Fruit fly (Drosophila melanogaster) whole organism, wandering third instar larva: ENCODE data around the gene CG5282.
A peak's percentile ranks its signal among the peaks of the same experiment; 100 is the strongest.

Source experiments
- Abd-B ChIP-seq: fragments of >200 bp; optimal IDR thresholded peaks from 2 replicates; lab custom pipeline; 2017; ENCODE audit warnings: missing biosample characterization, missing genetic modification characterization
- CG32264 ChIP-seq: fragments of 200-800 bp; sonication (Bioruptor generic); optimal IDR thresholded peaks from 2 replicates; lab custom pipeline; 2016; ENCODE audit warnings: missing biosample characterization, missing genetic modification characterization
- CG9705 ChIP-seq: fragments of 200-800 bp; sonication (Bioruptor generic); optimal IDR thresholded peaks from 2 replicates; lab custom pipeline; 2018; ENCODE audit warnings: missing biosample characterization, mild to moderate bottlenecking, missing genetic modification characterization
- CrebA ChIP-seq: fragments of 200-800 bp; sonication (Bioruptor generic); optimal IDR thresholded peaks from 2 replicates; lab custom pipeline; 2016; ENCODE audit warnings: missing biosample characterization, mild to moderate bottlenecking, missing genetic modification characterization, borderline replicate concordance
- Dfd ChIP-seq: fragments of >200 bp; optimal IDR thresholded peaks from 2 replicates; lab custom pipeline; 2017; ENCODE audit warnings: missing biosample characterization, missing genetic modification characterization
- Dif ChIP-seq: fragments of 200-275, 200-300 bp; sonication (Bioruptor generic); optimal IDR thresholded peaks from 2 replicates; lab custom pipeline; 2018; ENCODE audit warnings: missing biosample characterization, missing genetic modification characterization; ENCODE audit not compliant: partially characterized antibody
- GATAd ChIP-seq: sonication (Bioruptor generic); optimal IDR thresholded peaks from 2 replicates; lab custom pipeline; 2016; ENCODE audit warnings: missing biosample characterization, missing genetic modification characterization
- HLH106 ChIP-seq: fragments of 200-800 bp; optimal IDR thresholded peaks from 3 replicates; lab custom pipeline; 2019; ENCODE audit warnings: missing biosample characterization, mild to moderate bottlenecking, missing genetic modification characterization, moderate library complexity
- Hnf4 ChIP-seq: fragments of 200-800 bp; sonication (Bioruptor generic); optimal IDR thresholded peaks from 2 replicates; lab custom pipeline; 2016; ENCODE audit warnings: missing biosample characterization, mild to moderate bottlenecking, missing genetic modification characterization
- Hr78 ChIP-seq: fragments of >200 bp; optimal IDR thresholded peaks from 2 replicates; lab custom pipeline; 2017; ENCODE audit warnings: missing biosample characterization, missing genetic modification characterization
- Hr83 ChIP-seq: fragments of 200-300 bp; sonication (Bioruptor generic); optimal IDR thresholded peaks from 2 replicates; lab custom pipeline; 2016; ENCODE audit warnings: missing biosample characterization, mild to moderate bottlenecking, missing genetic modification characterization, moderate library complexity; ENCODE audit not compliant: poor library complexity, severe bottlenecking
- Jra ChIP-seq: sonication (Bioruptor generic); optimal IDR thresholded peaks from 2 replicates; lab custom pipeline; 2016; ENCODE audit warnings: missing biosample characterization, missing genetic modification characterization
- Mio ChIP-seq: sonication (Bioruptor generic); optimal IDR thresholded peaks from 2 replicates; lab custom pipeline; 2016; ENCODE audit warnings: missing biosample characterization, missing genetic modification characterization
- Myc ChIP-seq: fragments of >200 bp; optimal IDR thresholded peaks from 2 replicates; lab custom pipeline; 2017
- N ChIP-seq: fragments of >200 bp; optimal IDR thresholded peaks from 2 replicates; lab custom pipeline; 2018; ENCODE audit warnings: missing biosample characterization, missing external identifiers, missing genetic modification characterization
- OdsH ChIP-seq: fragments of 200-800 bp; sonication (Bioruptor generic); optimal IDR thresholded peaks from 2 replicates; lab custom pipeline; 2016; ENCODE audit warnings: missing biosample characterization, mild to moderate bottlenecking, missing genetic modification characterization
- Rel ChIP-seq, 2 experiments: fragments of 200-800 bp; sonication (Bioruptor generic) in 1 of 2; optimal IDR thresholded peaks; 2 replicates in 1 of 2; 3 replicates in 1 of 2; lab custom pipeline; 2016 to 2019; ENCODE audit warnings: mild to moderate bottlenecking in 2 of 2, missing biosample characterization in 2 of 2, missing genetic modification characterization in 2 of 2, moderate library complexity in 1 of 2
- Sp1 ChIP-seq: fragments of 200-800 bp; sonication (Bioruptor generic); optimal IDR thresholded peaks from 3 replicates; lab custom pipeline; 2019; ENCODE audit warnings: missing biosample characterization, mild to moderate bottlenecking, missing genetic modification characterization, moderate library complexity
- Vsx2 ChIP-seq: fragments of 200-300, 225-300 bp; sonication (Bioruptor generic); optimal IDR thresholded peaks from 2 replicates; lab custom pipeline; 2018; ENCODE audit warnings: missing biosample characterization, missing genetic modification characterization; ENCODE audit not compliant: partially characterized antibody
- br ChIP-seq: fragments of 200-800 bp; sonication (Bioruptor generic); optimal IDR thresholded peaks from 2 replicates; lab custom pipeline; 2016; ENCODE audit warnings: missing biosample characterization, missing genetic modification characterization
- brk ChIP-seq: fragments of 200-800 bp; sonication (Bioruptor generic); optimal IDR thresholded peaks from 2 replicates; lab custom pipeline; 2016; ENCODE audit warnings: missing biosample characterization, mild to moderate bottlenecking, missing genetic modification characterization
- dl ChIP-seq, 2 experiments: fragments of 175-275, 200-275 bp in 1 of 2; fragments of 200-275 bp in 1 of 2; sonication (Bioruptor generic); optimal IDR thresholded peaks; lab custom pipeline; 2018; ENCODE audit warnings: mild to moderate bottlenecking in 2 of 2, missing biosample characterization in 2 of 2, missing genetic modification characterization in 2 of 2, moderate library complexity in 2 of 2; ENCODE audit not compliant: partially characterized antibody in 2 of 2, insufficient read depth in 1 of 2
- dmrt93B ChIP-seq: fragments of 200-800 bp; sonication (Bioruptor generic); optimal IDR thresholded peaks from 2 replicates; lab custom pipeline; 2018; ENCODE audit warnings: missing biosample characterization, mild to moderate bottlenecking, missing genetic modification characterization
- dsf ChIP-seq: sonication (Bioruptor generic); optimal IDR thresholded peaks from 2 replicates; lab custom pipeline; 2016; ENCODE audit warnings: missing biosample characterization, missing genetic modification characterization, borderline replicate concordance
- ey ChIP-seq: fragments of 200-800 bp; sonication (Bioruptor generic); optimal IDR thresholded peaks from 2 replicates; lab custom pipeline; 2016; ENCODE audit warnings: missing biosample characterization, missing genetic modification characterization
- foxo ChIP-seq, 2 experiments: fragments of 200-800 bp; sonication (Bioruptor generic); optimal IDR thresholded peaks; 2 replicates in 1 of 2; 3 replicates in 1 of 2; lab custom pipeline; 2016 to 2017; ENCODE audit warnings: missing biosample characterization in 2 of 2, missing genetic modification characterization in 2 of 2
- fru ChIP-seq: fragments of 200-800 bp; sonication (Bioruptor generic); optimal IDR thresholded peaks from 3 replicates; lab custom pipeline; 2016; ENCODE audit warnings: missing biosample characterization, mild to moderate bottlenecking, missing genetic modification characterization
- h ChIP-seq: fragments of 200-800 bp; sonication (Bioruptor generic); optimal IDR thresholded peaks from 3 replicates; lab custom pipeline; 2016; ENCODE audit warnings: missing biosample characterization, mild to moderate bottlenecking, missing genetic modification characterization
- jim ChIP-seq: fragments of 175-275, 200-325 bp; sonication (Bioruptor generic); optimal IDR thresholded peaks from 2 replicates; lab custom pipeline; 2016; ENCODE audit warnings: missing biosample characterization, mild to moderate bottlenecking, missing genetic modification characterization
- lola ChIP-seq: fragments of >200 bp; optimal IDR thresholded peaks from 2 replicates; lab custom pipeline; 2017; ENCODE audit warnings: missing biosample characterization, missing genetic modification characterization
- pan ChIP-seq: fragments of >200 bp; optimal IDR thresholded peaks from 2 replicates; lab custom pipeline; 2017
- psq ChIP-seq: fragments of 200-800 bp; sonication (Bioruptor generic); optimal IDR thresholded peaks from 3 replicates; lab custom pipeline; 2017; ENCODE audit warnings: missing biosample characterization, mild to moderate bottlenecking, missing genetic modification characterization, moderate library complexity
- rgr ChIP-seq: fragments of 200-800 bp; sonication (Bioruptor generic); optimal IDR thresholded peaks from 3 replicates; lab custom pipeline; 2016; ENCODE audit warnings: missing biosample characterization, mild to moderate bottlenecking, missing genetic modification characterization
- sage ChIP-seq: fragments of 200-800 bp; sonication (Bioruptor generic); optimal IDR thresholded peaks from 2 replicates; lab custom pipeline; 2016; ENCODE audit warnings: missing biosample characterization, mild to moderate bottlenecking, missing genetic modification characterization
- sv ChIP-seq: fragments of 200-800 bp; sonication (Bioruptor generic); optimal IDR thresholded peaks from 3 replicates; lab custom pipeline; 2016; ENCODE audit warnings: missing biosample characterization, missing genetic modification characterization
- tai ChIP-seq: sonication (Bioruptor generic); optimal IDR thresholded peaks from 2 replicates; lab custom pipeline; 2016; ENCODE audit warnings: missing biosample characterization, missing genetic modification characterization
- usp ChIP-seq: fragments of >200 bp; optimal IDR thresholded peaks from 2 replicates; lab custom pipeline; 2017; ENCODE audit warnings: missing biosample characterization, missing genetic modification characterization
- woc ChIP-seq: sonication (Bioruptor generic); optimal IDR thresholded peaks from 2 replicates; lab custom pipeline; 2016; ENCODE audit warnings: missing biosample characterization, mild to moderate bottlenecking, missing genetic modification characterization

The CG5282 gene

dm6 chr3L:20471499-20472313 is 45.8 kb upstream of the CG5282 start:
- TF ChIP-seq pan (no peak), dmrt93B (GFP tag; lab: Kevin White, UChicago) (no peak), br (GFP tag; lab: Kevin White, UChicago) (peak; percentile 31), GATAd (no peak), Hr83 (GFP tag; lab: Kevin White, UChicago) (peak; percentile 27), foxo (GFP tag; optimal IDR thresholded peaks at IDR 0.05; lab: Kevin White, UChicago) (peak in 1 of 2 experiments; percentile 41), sage (GFP tag; lab: Kevin White, UChicago) (no peak), OdsH (GFP tag; lab: Kevin White, UChicago) (peak; percentile 18), lola (GFP tag; lab: Kevin White, UChicago) (no peak), CG32264 (no peak), rgr (GFP tag; lab: Kevin White, UChicago) (peak; percentile 72), HLH106 (tag; lab: Kevin White, UChicago) (peak; percentile 9), Myc (lab: Kevin White, UChicago) (no peak), h (GFP tag; lab: Kevin White, UChicago) (peak; percentile 21), dsf (GFP tag; lab: Kevin White, UChicago) (no peak), N (GFP tag; lab: Kevin White, UChicago) (no peak), psq (GFP tag; lab: Kevin White, UChicago) (no peak), dl (GFP tag; optimal IDR thresholded peaks at IDR 0.05; lab: Kevin White, UChicago; ENCODE audit: insufficient read depth in 1 of 2, partially characterized antibody in 2 of 2) (no peak), ey (GFP tag; lab: Kevin White, UChicago) (no peak), CrebA (GFP tag; lab: Kevin White, UChicago) (no peak), fru (GFP tag; lab: Kevin White, UChicago) (peak; percentile 48), usp (GFP tag; lab: Kevin White, UChicago) (no peak), Sp1 (GFP tag; lab: Kevin White, UChicago) (peak; percentile 6), sv (no peak), Dif (GFP tag; lab: Kevin White, UChicago) (no peak), Vsx2 (GFP tag; lab: Kevin White, UChicago) (no peak), jim (no peak), woc (GFP tag; lab: Kevin White, UChicago) (no peak), tai (GFP tag; lab: Kevin White, UChicago) (peak; percentile 9), Hnf4 (peak; percentile 12), CG9705 (GFP tag; lab: Kevin White, UChicago) (no peak), Jra (no peak), Rel (GFP tag; optimal IDR thresholded peaks at IDR 0.05; lab: Kevin White, UChicago) (no peak), Rel (tag; optimal IDR thresholded peaks at IDR 0.05; lab: Kevin White, UChicago) (peak; percentile 38), Abd-B (no peak), Hr78 (GFP tag; lab: Kevin White, UChicago) (no peak), Dfd (GFP tag; lab: Kevin White, UChicago) (no peak), Mio (GFP tag; lab: Kevin White, UChicago) (no peak), brk (GFP tag; lab: Kevin White, UChicago) (peak; percentile 19)

dm6 chr3L:20470991-20471498 is 45.2 kb upstream of the CG5282 start:
- TF ChIP-seq sv = no peak
- TF ChIP-seq fru (GFP tag; lab: Kevin White, UChicago) = no peak
- no peak for TF ChIP-seq woc (GFP tag; lab: Kevin White, UChicago)
